Fruit fly (Drosophila melanogaster): ENCODE data around the gene Jon65Ai.

The Jon65Ai gene

DNA sequence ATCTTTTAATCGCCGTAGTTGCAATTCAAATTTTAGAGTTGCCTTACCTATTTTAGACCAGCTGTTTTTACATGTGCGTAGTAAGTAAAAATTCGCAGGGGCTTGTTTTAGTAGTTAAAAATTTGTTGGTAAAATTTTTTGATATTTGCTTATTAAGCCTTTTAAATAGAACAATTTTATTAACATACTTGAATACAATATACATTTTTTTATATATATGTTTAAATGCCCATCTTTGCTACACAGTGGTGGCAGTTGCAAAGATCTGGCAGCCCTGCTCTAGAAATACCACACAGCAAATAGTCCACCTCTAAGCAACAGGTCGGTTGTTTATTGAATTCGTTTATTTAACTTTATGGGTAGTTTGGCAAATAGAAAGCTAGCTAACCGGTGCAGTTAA, 40.5 kb upstream of the Jon65Ai start, which contains the start of the genes CG10467 and loj (continued):
- TF ChIP-seq tap (tag; optimal IDR thresholded peaks at IDR 0.05) = peak; percentile 80
- peak; percentile 82 for TF ChIP-seq pnt (GFP tag; optimal IDR thresholded peaks at IDR 0.05)
- TF ChIP-seq ato (GFP tag; IDR thresholded peaks at IDR 0.05; ENCODE audit: partially characterized antibody) = no peak; the same call in 1 of the 2 replicates
- TF ChIP-seq CG2678 (tag; optimal IDR thresholded peaks at IDR 0.05) = peak; percentile 95
- peak; percentile 49 for TF ChIP-seq HmgD (GFP tag; optimal IDR thresholded peaks at IDR 0.05)
- TF ChIP-seq Adf1 (GFP tag; IDR thresholded peaks at IDR 0.05) = peak; percentile 79
- peak; percentile 98 for TF ChIP-seq Xbp1 (GFP tag; optimal IDR thresholded peaks at IDR 0.05)
- peak; percentile 91 for TF ChIP-seq stc (GFP tag; IDR thresholded peaks at IDR 0.05)
- TF ChIP-seq ac (GFP tag; optimal IDR thresholded peaks at IDR 0.05) = peak; percentile 72
- peak; percentile 97 for TF ChIP-seq PHDP (tag; optimal IDR thresholded peaks at IDR 0.05)
- peak; percentile 96 for TF ChIP-seq B-H1 (GFP tag; IDR thresholded peaks at IDR 0.05)
- peak; percentile 74 for TF ChIP-seq CG6765 (GFP tag; optimal IDR thresholded peaks at IDR 0.05)
- TF ChIP-seq CG30403 (GFP tag; optimal IDR thresholded peaks at IDR 0.05) = peak; percentile 97
- TF ChIP-seq CG14965 (GFP tag; optimal IDR thresholded peaks at IDR 0.05; ENCODE audit: borderline replicate concordance) = no peak
- TF ChIP-seq Lim3 (GFP tag; IDR thresholded peaks at IDR 0.05) = peak; percentile 86; the same call in 1 of the 2 replicates
- no peak for TF ChIP-seq p53 (GFP tag; optimal IDR thresholded peaks at IDR 0.05)
- TF ChIP-seq jumu (GFP tag; optimal IDR thresholded peaks at IDR 0.05) = peak; percentile 66
- TF ChIP-seq nom (GFP tag; optimal IDR thresholded peaks at IDR 0.05) = no peak
- TF ChIP-seq phol (tag; optimal IDR thresholded peaks at IDR 0.05) = peak; percentile 98
- peak; percentile 97 for TF ChIP-seq tin (GFP tag; optimal IDR thresholded peaks at IDR 0.05)
- TF ChIP-seq disco-r (GFP tag; optimal IDR thresholded peaks at IDR 0.05) = peak; percentile 5
- TF ChIP-seq CG2202 (tag; optimal IDR thresholded peaks at IDR 0.05) = peak; percentile 90
- peak; percentile 97 for TF ChIP-seq croc (GFP tag; conservative IDR thresholded peaks at IDR 0.05)
- peak; percentile 96 for TF ChIP-seq sug (tag; optimal IDR thresholded peaks at IDR 0.05)
- TF ChIP-seq CG17385 (GFP tag; optimal IDR thresholded peaks at IDR 0.05) = peak; percentile 85
- peak; percentile 88 for TF ChIP-seq CG16779 (GFP tag; IDR thresholded peaks at IDR 0.05)
- peak; percentile 80 for TF ChIP-seq Nf-YC (tag; optimal IDR thresholded peaks at IDR 0.05)
- TF ChIP-seq Nf-YB (GFP tag; optimal IDR thresholded peaks at IDR 0.05) = peak; percentile 82
- peak; percentile 93 for TF ChIP-seq Poxn (GFP tag; IDR thresholded peaks at IDR 0.05)
- peak; percentile 84 for TF ChIP-seq salm (tag; optimal IDR thresholded peaks at IDR 0.05)
- TF ChIP-seq CG6683 (GFP tag; optimal IDR thresholded peaks at IDR 0.05) = peak; percentile 72
- peak; percentile 46 for TF ChIP-seq hb (GFP tag; IDR thresholded peaks at IDR 0.05; ENCODE audit: partially characterized antibody)
- TF ChIP-seq CG7963 (GFP tag; IDR thresholded peaks at IDR 0.05; ENCODE audit: partially characterized antibody) = no peak
- peak; percentile 90 for TF ChIP-seq gsb (GFP tag; IDR thresholded peaks at IDR 0.05)
- no peak for TF ChIP-seq yki (optimal IDR thresholded peaks at IDR 0.05)
- peak; percentile 94 for TF ChIP-seq ci (GFP tag; IDR thresholded peaks at IDR 0.05)
- TF ChIP-seq Fer1 (GFP tag; optimal IDR thresholded peaks at IDR 0.05) = peak; percentile 90
- TF ChIP-seq emc (GFP tag; optimal IDR thresholded peaks at IDR 0.05) = peak; percentile 72
- peak; percentile 98 for TF ChIP-seq scrt (GFP tag; optimal IDR thresholded peaks at IDR 0.05)
- TF ChIP-seq gce (GFP tag; IDR thresholded peaks at IDR 0.05) = peak; percentile 90
- peak; percentile 80 for TF ChIP-seq CG9609 (GFP tag; optimal IDR thresholded peaks at IDR 0.05)
- TF ChIP-seq CG17829 (tag; optimal IDR thresholded peaks at IDR 0.05) = peak; percentile 96
- peak; percentile 76 for TF ChIP-seq odd (GFP tag; optimal IDR thresholded peaks at IDR 0.05)
- peak; percentile 95 for TF ChIP-seq Gsc (GFP tag; IDR thresholded peaks at IDR 0.05)
- TF ChIP-seq CG7372 (GFP tag; IDR thresholded peaks at IDR 0.05) = peak; percentile 97
- peak; percentile 64 for TF ChIP-seq Myb (GFP tag; optimal IDR thresholded peaks at IDR 0.05)
- TF ChIP-seq Dp (GFP tag; optimal IDR thresholded peaks at IDR 0.05) = peak; percentile 72
- no peak for TF ChIP-seq Neu2 (GFP tag; optimal IDR thresholded peaks at IDR 0.05; ENCODE audit: borderline replicate concordance)
- TF ChIP-seq run (tag; optimal IDR thresholded peaks at IDR 0.05) = peak; percentile 77
- peak; percentile 92 for TF ChIP-seq GATAe (GFP tag; conservative IDR thresholded peaks at IDR 0.05)
- peak; percentile 96 for TF ChIP-seq CG13775 (GFP tag; optimal IDR thresholded peaks at IDR 0.05)
